Worm (Caenorhabditis elegans) whole organism, L4 larva: ENCODE results near the gene gcy-21.

ENCODE experiments used
- F37D6.2 ChIP-seq: sonication (generic microtip); optimal IDR thresholded peaks from 2 replicates; lab custom pipeline; 2016; ENCODE audit warnings: mild to moderate bottlenecking, missing genetic modification characterization, missing compliant biosample characterization
- ceh-28 ChIP-seq: fragments of 150-350 bp; optimal IDR thresholded peaks from 2 replicates; lab custom pipeline; 2014; ENCODE audit warnings: missing biosample characterization, missing genetic modification reagents, missing genetic modification characterization
- ctbp-1 ChIP-seq: fragments of 200-800 bp; sonication (Bioruptor generic); IDR thresholded peaks from 2 replicates; pipeline ENCODE4 v1.3.6; 2022; ENCODE audit warnings: missing genetic modification reagents, missing genetic modification characterization, missing compliant biosample characterization
- mep-1 ChIP-seq: fragments of 150-350 bp; sonication (generic microtip); optimal IDR thresholded peaks from 3 replicates; lab custom pipeline; 2014; ENCODE audit warnings: missing biosample characterization, missing genetic modification characterization
- nhr-10 ChIP-seq: fragments of 150-350 bp; optimal IDR thresholded peaks from 2 replicates; lab custom pipeline; 2014; ENCODE audit warnings: missing biosample characterization, missing genetic modification characterization
- nhr-11 ChIP-seq: fragments of 150-350 bp; optimal IDR thresholded peaks from 2 replicates; lab custom pipeline; 2014; ENCODE audit warnings: missing biosample characterization, missing genetic modification characterization
- nhr-25 ChIP-seq: sonication (generic microtip); optimal IDR thresholded peaks from 2 replicates; lab custom pipeline; 2017; ENCODE audit warnings: missing genetic modification characterization, mild to moderate bottlenecking, missing compliant biosample characterization, antibody characterized with exemption, moderate library complexity, borderline replicate concordance; ENCODE audit not compliant: insufficient read depth
- nhr-6 ChIP-seq: fragments of 150-350 bp; optimal IDR thresholded peaks from 2 replicates; lab custom pipeline; 2014; ENCODE audit warnings: missing biosample characterization, missing genetic modification characterization
- skn-1 ChIP-seq: fragments of 150-350 bp; optimal IDR thresholded peaks from 2 replicates; lab custom pipeline; 2014; ENCODE audit warnings: missing biosample characterization, missing genetic modification characterization
- snpc-4 ChIP-seq: fragments of 150-350 bp; optimal IDR thresholded peaks from 2 replicates; lab custom pipeline; 2014; ENCODE audit warnings: missing biosample characterization, missing genetic modification characterization
- unc-62 ChIP-seq, 3 experiments: fragments of 150-350 bp in 1 of 3; sonication (generic microtip); optimal IDR thresholded peaks in 2 of 3; peaks in 1 of 3; 1 replicate in 1 of 3; 2 replicates in 2 of 3; lab custom pipeline; 2014 to 2017; ENCODE audit warnings: missing biosample characterization in 3 of 3, missing genetic modification characterization in 3 of 3, missing genetic modification reagents in 3 of 3, missing genotype in 1 of 3
- ztf-11 ChIP-seq: fragments of 150-350 bp; optimal IDR thresholded peaks from 2 replicates; lab custom pipeline; 2014; ENCODE audit warnings: missing biosample characterization, missing genetic modification characterization

- TF ChIP-seq unc-62 (GFP tag; optimal IDR thresholded peaks at IDR 0.05 in 1 of 2; lab: Kevin White, UChicago) (no peak), unc-62 (tag; optimal IDR thresholded peaks at IDR 0.05; lab: Kevin White, UChicago) (no peak), ztf-11 (no peak), nhr-11 (no peak), mep-1 (tag; lab: Kevin White, UChicago) (no peak), nhr-25 (tag; lab: Kevin White, UChicago) (no peak), nhr-10 (tag; lab: Kevin White, UChicago) (no peak), snpc-4 (no peak), F37D6.2 (tag; lab: Kevin White, UChicago) (no peak), nhr-6 (tag; lab: Kevin White, UChicago) (no peak), skn-1 (tag; lab: Kevin White, UChicago) (no peak), ctbp-1 (GFP tag; lab: Robert Waterston, UW) (no peak), ceh-28 (tag; lab: Kevin White, UChicago) (no peak)
Measured at ce11 chrII:2681118-2681517, 21.7 kb downstream of the gcy-21 start, which contains the start of gene F34D6.1.
